Fruit fly (Drosophila melanogaster): ENCODE data around the gene CG33080.

Gene CG33080

DNA sequence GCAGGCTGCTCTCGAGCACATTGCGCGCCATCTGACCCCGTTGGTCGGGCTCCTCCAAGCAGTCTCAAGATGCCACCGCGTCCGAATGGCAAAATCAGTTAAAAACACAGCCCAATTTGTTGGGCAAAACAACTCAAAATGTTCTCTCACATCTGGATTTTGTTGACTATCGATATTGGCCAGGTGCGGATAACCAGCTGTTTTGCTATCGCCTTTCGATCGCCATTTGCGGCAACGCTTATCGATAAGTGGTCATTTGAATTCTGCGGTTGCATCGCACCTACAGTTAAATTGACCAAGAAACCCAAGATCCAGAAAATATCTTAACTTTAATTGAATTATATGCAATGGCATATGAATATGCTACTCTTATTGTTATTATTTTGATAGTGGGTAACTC is 22.5 kb downstream of the CG33080 start, which contains the start of gene CG3149:
Gene CG3149 (minus strand): TSS at position 171 of the 400 bp plus-strand sequence.
- TF ChIP-seq EcR (GFP tag; optimal IDR thresholded peaks at IDR 0.05) (no peak), CG14655 (GFP tag; optimal IDR thresholded peaks at IDR 0.05) (no peak), CG8159 (tag; optimal IDR thresholded peaks at IDR 0.05) (no peak), CG15710 (tag; optimal IDR thresholded peaks at IDR 0.05) (no peak), fd96Ca (GFP tag; IDR thresholded peaks at IDR 0.05) (no peak), CG10348 (GFP tag; IDR thresholded peaks at IDR 0.05) (no peak), CG17806 (tag; optimal IDR thresholded peaks at IDR 0.05) (no peak), gl (tag; optimal IDR thresholded peaks at IDR 0.05) (no peak), Snoo (tag; optimal IDR thresholded peaks at IDR 0.05) (no peak)

DNA sequence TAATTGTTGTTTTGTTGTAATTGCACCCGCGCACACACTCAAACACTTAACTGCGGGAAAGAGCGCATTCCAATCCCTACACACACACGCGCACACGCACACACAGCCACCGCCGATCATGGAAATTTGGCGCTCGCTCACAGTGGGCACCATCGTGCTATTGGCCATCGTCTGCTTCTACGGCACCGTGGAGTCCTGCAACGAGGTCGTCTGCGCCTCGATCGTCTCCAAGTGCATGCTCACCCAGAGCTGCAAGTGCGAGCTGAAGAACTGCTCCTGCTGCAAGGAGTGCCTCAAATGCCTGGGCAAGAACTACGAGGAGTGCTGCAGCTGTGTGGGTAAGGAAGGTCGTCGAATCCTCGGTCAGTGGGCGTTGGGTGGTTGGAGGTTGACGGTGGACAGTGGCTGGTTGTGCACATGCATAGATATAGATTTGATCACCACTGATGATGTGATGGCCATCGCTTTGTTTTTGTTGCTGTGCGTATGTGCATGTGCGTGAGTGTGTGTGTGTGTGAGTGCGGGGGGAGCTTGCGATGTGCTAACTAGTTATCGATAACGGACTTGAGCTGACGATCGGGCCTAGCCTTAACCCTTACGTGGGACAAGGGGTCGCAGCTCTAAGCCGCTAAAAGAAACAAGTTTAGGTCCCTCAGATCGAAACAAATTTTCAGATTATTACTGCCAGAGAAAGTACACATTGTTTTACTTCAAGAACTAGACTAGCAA is 26.8 kb downstream of the CG33080 start:
- TF ChIP-seq CG8159 (tag; optimal IDR thresholded peaks at IDR 0.05) (no peak), CG17806 (tag; optimal IDR thresholded peaks at IDR 0.05) (no peak), gl (tag; optimal IDR thresholded peaks at IDR 0.05) (no peak), Pif1A (GFP tag; optimal IDR thresholded peaks at IDR 0.05) (no peak), rn (GFP tag; IDR thresholded peaks at IDR 0.05) (no peak), Snoo (tag; optimal IDR thresholded peaks at IDR 0.05) (no peak), CG13204 (GFP tag; optimal IDR thresholded peaks at IDR 0.05) (no peak), CG14655 (GFP tag; optimal IDR thresholded peaks at IDR 0.05) (no peak), CG15710 (tag; optimal IDR thresholded peaks at IDR 0.05) (no peak), CG8301 (tag; optimal IDR thresholded peaks at IDR 0.05) (peak; percentile 10), CG4496 (GFP tag; IDR thresholded peaks at IDR 0.05) (peak; percentile 11; the same call in 1 of the 3 replicates), D1 (tag; optimal IDR thresholded peaks at IDR 0.05) (no peak), CG34367 (tag; optimal IDR thresholded peaks at IDR 0.05) (no peak), CG32121 (GFP tag; IDR thresholded peaks at IDR 0.05) (no peak), CG9948 (tag; optimal IDR thresholded peaks at IDR 0.05) (no peak), CG10348 (GFP tag; IDR thresholded peaks at IDR 0.05) (no peak), CG12605 (GFP tag; IDR thresholded peaks at IDR 0.05) (no peak), Ets98B (GFP tag; IDR thresholded peaks at IDR 0.05) (no peak), fd96Ca (GFP tag; IDR thresholded peaks at IDR 0.05) (peak; percentile 40; the same call in 1 of the 3 replicates)

DNA sequence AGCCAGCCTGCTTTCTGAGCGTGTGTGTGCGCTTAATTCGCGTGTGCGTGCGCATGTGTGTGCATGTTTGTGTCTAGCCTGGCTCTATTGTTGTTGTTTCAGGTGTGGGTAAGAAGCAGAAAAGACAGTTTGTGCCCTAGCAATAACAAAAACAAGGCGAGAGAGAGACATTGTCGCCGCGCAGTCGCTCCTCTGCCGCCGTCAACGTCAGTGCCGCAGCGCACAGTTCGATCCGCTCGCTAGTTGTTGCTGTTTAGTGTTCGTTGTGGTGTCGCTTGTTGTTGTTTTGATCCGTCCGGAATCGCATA is 27.4 kb downstream of the CG33080 start:
- TF ChIP-seq CG17806 (tag; optimal IDR thresholded peaks at IDR 0.05) (no peak), gl (tag; optimal IDR thresholded peaks at IDR 0.05) (no peak), CG4496 (GFP tag; IDR thresholded peaks at IDR 0.05) (no peak), CG14655 (GFP tag; optimal IDR thresholded peaks at IDR 0.05) (no peak), CG10348 (GFP tag; IDR thresholded peaks at IDR 0.05) (no peak), D1 (tag; optimal IDR thresholded peaks at IDR 0.05) (no peak), Pif1B (GFP tag; optimal IDR thresholded peaks at IDR 0.05) (no peak), rn (GFP tag; IDR thresholded peaks at IDR 0.05) (no peak), CG8301 (tag; optimal IDR thresholded peaks at IDR 0.05) (no peak), fd96Ca (GFP tag; IDR thresholded peaks at IDR 0.05) (no peak), CG9948 (tag; optimal IDR thresholded peaks at IDR 0.05) (no peak), CG13204 (GFP tag; optimal IDR thresholded peaks at IDR 0.05) (no peak), Ets98B (GFP tag; IDR thresholded peaks at IDR 0.05) (no peak), Pif1A (GFP tag; optimal IDR thresholded peaks at IDR 0.05) (no peak), CG15710 (tag; optimal IDR thresholded peaks at IDR 0.05) (no peak), CG32121 (GFP tag; IDR thresholded peaks at IDR 0.05) (no peak), CG12605 (GFP tag; IDR thresholded peaks at IDR 0.05) (no peak), EcR (GFP tag; optimal IDR thresholded peaks at IDR 0.05) (no peak), Snoo (tag; optimal IDR thresholded peaks at IDR 0.05) (no peak), CG8159 (tag; optimal IDR thresholded peaks at IDR 0.05) (no peak)

DNA sequence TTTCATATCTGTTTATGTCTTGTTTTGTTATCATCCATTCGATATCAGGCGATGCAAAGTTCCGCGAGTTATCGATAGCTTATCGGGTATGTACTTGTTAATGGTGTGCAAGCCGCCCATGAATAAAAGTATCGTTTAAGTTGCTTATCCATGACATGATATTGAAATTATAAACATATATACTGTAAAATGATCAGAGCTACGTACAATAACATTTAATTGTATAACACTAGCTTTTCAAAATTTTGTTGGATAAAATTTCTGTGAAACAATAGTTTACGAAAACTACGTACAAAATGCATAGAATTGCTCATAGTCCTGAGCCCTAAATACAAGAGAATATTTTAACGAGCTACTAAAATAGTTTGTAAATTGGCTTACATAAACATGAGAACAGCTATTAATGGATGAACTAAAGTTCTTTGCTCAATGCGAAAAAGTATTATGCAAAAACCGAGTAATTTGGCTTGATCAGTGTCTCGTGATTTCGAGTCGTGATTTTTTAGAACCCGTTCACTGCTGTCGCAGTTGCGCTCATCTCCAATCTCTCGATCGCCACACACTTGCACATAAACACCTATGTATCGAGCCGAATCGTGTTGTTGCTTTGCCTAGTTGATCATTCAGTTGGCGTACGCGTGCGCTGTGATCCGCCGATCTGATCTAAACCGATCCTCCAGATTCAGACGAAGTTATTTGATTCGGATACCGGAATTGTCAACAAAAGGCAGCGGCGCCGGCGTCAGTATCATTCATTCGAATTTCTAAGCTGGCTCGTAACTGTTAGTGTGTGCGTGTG is 28.0 kb downstream of the CG33080 start, which contains the start of the genes PGAP1 and cv:
Gene PGAP1 (minus strand): TSS at position 57 of the 799 bp plus-strand sequence.
Gene cv (plus strand): TSS at position 586 of the 799 bp plus-strand sequence.
- peak; percentile 14 for TF ChIP-seq CG8159 (tag; optimal IDR thresholded peaks at IDR 0.05)
- TF ChIP-seq EcR (GFP tag; optimal IDR thresholded peaks at IDR 0.05), result no peak
- no peak for TF ChIP-seq Pif1A (GFP tag; optimal IDR thresholded peaks at IDR 0.05)
- TF ChIP-seq CG4496 (GFP tag; IDR thresholded peaks at IDR 0.05), result peak; percentile 15; the same call in 1 of the 3 replicates
- no peak for TF ChIP-seq Pif1B (GFP tag; optimal IDR thresholded peaks at IDR 0.05)
- no peak for TF ChIP-seq CG13204 (GFP tag; optimal IDR thresholded peaks at IDR 0.05)
- TF ChIP-seq Ets98B (GFP tag; IDR thresholded peaks at IDR 0.05), result no peak
- no peak for TF ChIP-seq CG10348 (GFP tag; IDR thresholded peaks at IDR 0.05)
- TF ChIP-seq gl (tag; optimal IDR thresholded peaks at IDR 0.05), result no peak
- TF ChIP-seq CG8301 (tag; optimal IDR thresholded peaks at IDR 0.05), result no peak
- TF ChIP-seq D1 (tag; optimal IDR thresholded peaks at IDR 0.05), result no peak
- TF ChIP-seq CG32121 (GFP tag; IDR thresholded peaks at IDR 0.05), result no peak
- TF ChIP-seq CG34367 (tag; optimal IDR thresholded peaks at IDR 0.05), result no peak
- TF ChIP-seq CG17806 (tag; optimal IDR thresholded peaks at IDR 0.05), result peak; percentile 12
- no peak for TF ChIP-seq Snoo (tag; optimal IDR thresholded peaks at IDR 0.05)
- no peak for TF ChIP-seq rn (GFP tag; IDR thresholded peaks at IDR 0.05)
- TF ChIP-seq CG9948 (tag; optimal IDR thresholded peaks at IDR 0.05), result no peak
- TF ChIP-seq CG14655 (GFP tag; optimal IDR thresholded peaks at IDR 0.05), result no peak
- no peak for TF ChIP-seq CG12605 (GFP tag; IDR thresholded peaks at IDR 0.05)
- TF ChIP-seq CG15710 (tag; optimal IDR thresholded peaks at IDR 0.05), result no peak
- TF ChIP-seq fd96Ca (GFP tag; IDR thresholded peaks at IDR 0.05), result no peak

DNA sequence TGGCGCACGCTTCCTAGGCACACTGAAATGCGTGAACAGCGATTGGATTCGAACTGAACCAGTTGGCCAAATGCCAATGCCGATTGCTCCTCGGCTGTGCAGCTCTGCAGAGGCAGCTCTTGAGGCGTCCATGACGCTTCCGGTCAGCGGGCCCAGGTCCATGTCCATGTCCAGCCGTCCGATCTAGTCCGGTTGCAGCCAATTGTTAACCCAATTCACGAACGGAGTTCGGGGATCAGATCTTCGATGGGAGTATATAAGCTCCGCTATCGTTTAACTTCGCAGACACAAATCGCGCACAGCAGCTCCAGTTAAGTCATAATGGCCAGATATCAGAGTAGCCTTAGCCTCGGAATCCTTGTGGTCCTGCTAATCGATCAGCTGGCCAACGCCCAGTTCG is 34.6 kb downstream of the CG33080 start, which contains the start of gene CG42449:
Gene CG42449 (plus strand): TSS at position 301 of the 400 bp plus-strand sequence.
- TF ChIP-seq Pif1A (GFP tag; optimal IDR thresholded peaks at IDR 0.05) (no peak), Ets98B (GFP tag; IDR thresholded peaks at IDR 0.05) (no peak), fd96Ca (GFP tag; IDR thresholded peaks at IDR 0.05) (no peak), CG10348 (GFP tag; IDR thresholded peaks at IDR 0.05) (no peak), CG17806 (tag; optimal IDR thresholded peaks at IDR 0.05) (no peak), gl (tag; optimal IDR thresholded peaks at IDR 0.05) (no peak), CG15710 (tag; optimal IDR thresholded peaks at IDR 0.05) (no peak), CG34367 (tag; optimal IDR thresholded peaks at IDR 0.05) (no peak), Pif1B (GFP tag; optimal IDR thresholded peaks at IDR 0.05) (no peak), CG12605 (GFP tag; IDR thresholded peaks at IDR 0.05) (no peak), D1 (tag; optimal IDR thresholded peaks at IDR 0.05) (no peak), rn (GFP tag; IDR thresholded peaks at IDR 0.05) (no peak), Snoo (tag; optimal IDR thresholded peaks at IDR 0.05) (no peak), EcR (GFP tag; optimal IDR thresholded peaks at IDR 0.05) (no peak)

Data from whole organism, pupa.